Worm (Caenorhabditis elegans): ENCODE results near the gene T25B9.8.

- TF ChIP-seq ceh-9 (tag; optimal IDR thresholded peaks at IDR 0.05) (no peak), unc-39 (tag; optimal IDR thresholded peaks at IDR 0.05) (no peak), nhr-28 (tag; optimal IDR thresholded peaks at IDR 0.05) (no peak), aly-2 (tag; optimal IDR thresholded peaks at IDR 0.05) (no peak), nhr-77 (tag; optimal IDR thresholded peaks at IDR 0.05) (no peak), nhr-76 (tag; optimal IDR thresholded peaks at IDR 0.05) (no peak), ama-1 (optimal IDR thresholded peaks at IDR 0.05) (no peak), nhr-12 (tag; optimal IDR thresholded peaks at IDR 0.05) (no peak), elt-1 (tag; optimal IDR thresholded peaks at IDR 0.05) (no peak), nhr-11 (tag; optimal IDR thresholded peaks at IDR 0.05) (no peak), fkh-10 (GFP tag; optimal IDR thresholded peaks at IDR 0.05) (no peak), ztf-4 (tag; optimal IDR thresholded peaks at IDR 0.05) (no peak), jun-1 (tag; optimal IDR thresholded peaks at IDR 0.05) (no peak), ceh-82 (tag; optimal IDR thresholded peaks at IDR 0.05) (no peak)
Observed at ce11 chrIV:10779328-10779727, 11.3 kb upstream of the T25B9.8 start.

Data from whole organism, L3 larva.